Worm (Caenorhabditis elegans): ENCODE data around the gene srd-28.
"Not testable (repeated sequence)": the region's sequence is repeated elsewhere in the genome, so short reads cannot be mapped to it uniquely, and the experiment has no call there.

srd-28 gene

ce11 chrV:15250304-15250703, at the start of gene srd-28:
Gene srd-28, plus strand, starts transcription at chrV:15250604.
- not testable (repeated sequence) for TF ChIP-seq zag-1 (tag; optimal IDR thresholded peaks at IDR 0.05); dmd-8 (GFP tag; IDR thresholded peaks at IDR 0.05); daf-16 (GFP tag; optimal IDR thresholded peaks at IDR 0.05); daf-16 (tag; optimal IDR thresholded peaks at IDR 0.05)

- not testable (repeated sequence) for TF ChIP-seq dmd-6 (GFP tag; IDR thresholded peaks at IDR 0.05); unc-62 (GFP tag; optimal IDR thresholded peaks at IDR 0.05 in 1 of 2); unc-62 (tag; optimal IDR thresholded peaks at IDR 0.05); aly-2 (tag; optimal IDR thresholded peaks at IDR 0.05)
Observed at ce11 chrV:15207681-15208080, 42.7 kb upstream of the srd-28 start, which contains the start of gene C41G6.12. Gene C41G6.12, minus strand, starts transcription at chrV:15207781.

- TF ChIP-seq F44E2.7 (GFP tag; IDR thresholded peaks at IDR 0.05); tag-97 (GFP tag; IDR thresholded peaks at IDR 0.05); ces-1 (GFP tag; optimal IDR thresholded peaks at IDR 0.05): not testable (repeated sequence)
Observed at ce11 chrV:15211869-15212268, 38.5 kb upstream of the srd-28 start, which contains the start of gene sri-24. Gene sri-24, plus strand, starts transcription at chrV:15212169.

ce11 chrV:15215175-15215574, 35.2 kb upstream of the srd-28 start, which contains the start of gene sri-26:
Gene sri-26, plus strand, starts transcription at chrV:15215475.
- not testable (repeated sequence) for TF ChIP-seq skn-1 (tag; optimal IDR thresholded peaks at IDR 0.05); hmg-1.1 (GFP tag; IDR thresholded peaks at IDR 0.05); spr-3 (GFP tag; optimal IDR thresholded peaks at IDR 0.05)

- no peak for TF ChIP-seq lin-1 (GFP tag; IDR thresholded peaks at IDR 0.05)
- TF ChIP-seq nhr-77 (tag; optimal IDR thresholded peaks at IDR 0.05): no peak
- no peak for TF ChIP-seq php-3 (GFP tag; IDR thresholded peaks at IDR 0.05)
- no peak for TF ChIP-seq mep-1 (tag; optimal IDR thresholded peaks at IDR 0.05)
- no peak for TF ChIP-seq zfp-2 (tag; optimal IDR thresholded peaks at IDR 0.05)
- no peak for TF ChIP-seq aly-2 (tag; optimal IDR thresholded peaks at IDR 0.05)
- no peak for TF ChIP-seq hlh-30 (tag; optimal IDR thresholded peaks at IDR 0.05; ENCODE audit: insufficient read depth)
- no peak for TF ChIP-seq F44E2.7 (GFP tag; IDR thresholded peaks at IDR 0.05)
- no peak for TF ChIP-seq zag-1 (tag; optimal IDR thresholded peaks at IDR 0.05)
- no peak for TF ChIP-seq madf-5 (GFP tag; IDR thresholded peaks at IDR 0.05)
- TF ChIP-seq nhr-42 (GFP tag; IDR thresholded peaks at IDR 0.05): no peak
- no peak for TF ChIP-seq unc-39 (tag; optimal IDR thresholded peaks at IDR 0.05)
- no peak for TF ChIP-seq mxl-3 (GFP tag; optimal IDR thresholded peaks at IDR 0.05)
- TF ChIP-seq dmd-6 (GFP tag; IDR thresholded peaks at IDR 0.05): no peak
- TF ChIP-seq sdz-12 (GFP tag; optimal IDR thresholded peaks at IDR 0.05): no peak
- TF ChIP-seq rbr-2 (tag; optimal IDR thresholded peaks at IDR 0.05): no peak
Observed at ce11 chrV:15216705-15217104, 33.7 kb upstream of the srd-28 start, which contains the start of gene sri-25. Gene sri-25, plus strand, starts transcription at chrV:15217005.

ce11 chrV:15221330-15221729, 29.1 kb upstream of the srd-28 start, which contains the start of gene irld-25:
Gene irld-25, plus strand, starts transcription at chrV:15221630.
- TF ChIP-seq nhr-237 (tag; optimal IDR thresholded peaks at IDR 0.05): no peak
- TF ChIP-seq ctbp-1 (GFP tag; IDR thresholded peaks at IDR 0.05): no peak
- no peak for TF ChIP-seq dmd-9 (GFP tag; IDR thresholded peaks at IDR 0.05)
- TF ChIP-seq Y75B8A.6 (GFP tag; IDR thresholded peaks at IDR 0.05): no peak
- TF ChIP-seq dpl-1 (GFP tag; optimal IDR thresholded peaks at IDR 0.05): no peak
- no peak for TF ChIP-seq hlh-30 (tag; optimal IDR thresholded peaks at IDR 0.05; ENCODE audit: insufficient read depth)
- TF ChIP-seq fos-1 (tag; optimal IDR thresholded peaks at IDR 0.05): no peak
- TF ChIP-seq zfp-2 (tag; optimal IDR thresholded peaks at IDR 0.05): no peak
- TF ChIP-seq vab-7 (GFP tag; IDR thresholded peaks at IDR 0.05): no peak
- TF ChIP-seq unc-62 (GFP tag; optimal IDR thresholded peaks at IDR 0.05 in 1 of 2): no peak
- TF ChIP-seq unc-62 (tag; optimal IDR thresholded peaks at IDR 0.05): no peak
- TF ChIP-seq dmd-8 (GFP tag; IDR thresholded peaks at IDR 0.05): no peak
- TF ChIP-seq saeg-2 (GFP tag; IDR thresholded peaks at IDR 0.05): no peak
- no peak for TF ChIP-seq egl-43 (GFP tag; IDR thresholded peaks at IDR 0.05)
- no peak for TF ChIP-seq dve-1 (tag; optimal IDR thresholded peaks at IDR 0.05; ENCODE audit: insufficient read depth)
- TF ChIP-seq ces-1 (GFP tag; optimal IDR thresholded peaks at IDR 0.05): no peak
- TF ChIP-seq F49E8.2 (tag; optimal IDR thresholded peaks at IDR 0.05; ENCODE audit: borderline replicate concordance): no peak
- no peak for TF ChIP-seq nhr-48 (tag; optimal IDR thresholded peaks at IDR 0.05)
- no peak for TF ChIP-seq nhr-11 (tag; optimal IDR thresholded peaks at IDR 0.05)
